Fruit fly (Drosophila melanogaster) S2 (cell line): ENCODE measurements around the gene Dap160.

ENCODE experiments used
- CG8478 ChIP-seq: fragments of >200 bp; optimal IDR thresholded peaks from 2 replicates; lab custom pipeline; 2018
- CTCF ChIP-seq, 2 experiments: fragments of >200 bp; optimal IDR thresholded peaks; 2 replicates each; lab custom pipeline; 2018

Dap160 gene

dm6 chr2L:21104326-21104725 is 37.8 kb downstream of the Dap160 start, which contains the start of the genes CG46307 and Nhe2:
TSS of gene CG46307 (plus strand) at chr2L:21104568.
TSS of gene Nhe2 (plus strand) at chr2L:21104568.
- TF ChIP-seq CTCF (optimal IDR thresholded peaks at IDR 0.05; lab: Kevin White, UChicago) = peak; percentile 24 to 27
- TF ChIP-seq CG8478 = no peak

- TF ChIP-seq CG8478 (no peak), CTCF (optimal IDR thresholded peaks at IDR 0.05; lab: Kevin White, UChicago) (no peak)
Measured at dm6 chr2L:21102399-21103108, 39.6 kb downstream of the Dap160 start, which contains the start of gene CG9257. TSS of gene CG9257 (plus strand) at chr2L:21102743.

dm6 chr2L:21097850-21098249 is 44.3 kb downstream of the Dap160 start:
- TF ChIP-seq CTCF (optimal IDR thresholded peaks at IDR 0.05; lab: Kevin White, UChicago) = no peak
- no peak for TF ChIP-seq CG8478

dm6 chr2L:21096448-21096994 is 45.6 kb downstream of the Dap160 start, which contains the start of gene CG34136:
TSS of gene CG34136 (plus strand) at chr2L:21096922.
- no peak for TF ChIP-seq CTCF (optimal IDR thresholded peaks at IDR 0.05; lab: Kevin White, UChicago)
- no peak for TF ChIP-seq CG8478

dm6 chr2L:21090958-21091357 is 51.2 kb downstream of the Dap160 start, which contains the start of gene CG14397:
TSS of gene CG14397 (plus strand) at chr2L:21091227.
- no peak for TF ChIP-seq CTCF (optimal IDR thresholded peaks at IDR 0.05; lab: Kevin White, UChicago)
- TF ChIP-seq CG8478 = no peak

- TF ChIP-seq CG8478 (no peak), CTCF (optimal IDR thresholded peaks at IDR 0.05; lab: Kevin White, UChicago) (no peak)
Measured at dm6 chr2L:21089075-21089474, 53.1 kb downstream of the Dap160 start, which contains the start of gene CG9259. TSS of gene CG9259 (plus strand) at chr2L:21089375.

- TF ChIP-seq CG8478 = no peak
- no peak for TF ChIP-seq CTCF (optimal IDR thresholded peaks at IDR 0.05; lab: Kevin White, UChicago)
Measured at dm6 chr2L:21088651-21089050, 53.5 kb downstream of the Dap160 start, which contains the start of gene ppk13. TSS of gene ppk13 (minus strand) at chr2L:21088751.

- no peak for TF ChIP-seq CTCF (optimal IDR thresholded peaks at IDR 0.05; lab: Kevin White, UChicago)
- TF ChIP-seq CG8478 = no peak
Measured at dm6 chr2L:21086406-21086805, 55.7 kb downstream of the Dap160 start, which contains the start of gene CG33509. TSS of gene CG33509 (minus strand) at chr2L:21086506.
